Worm (Caenorhabditis elegans): ENCODE results near the gene sri-4.

Gene sri-4

ce11 chrV:706918-707317 is 41.2 kb upstream of the sri-4 start, which contains the start of gene srbc-38:
srbc-38 (plus strand) TSS chrV:707218.
- TF ChIP-seq jun-1 (tag; optimal IDR thresholded peaks at IDR 0.05) (no peak), xbp-1 (tag; optimal IDR thresholded peaks at IDR 0.05) (no peak), rnt-1 (tag; optimal IDR thresholded peaks at IDR 0.05) (no peak), ama-1 (optimal IDR thresholded peaks at IDR 0.05) (no peak), ets-5 (GFP tag; IDR thresholded peaks at IDR 0.05) (no peak), zag-1 (tag; optimal IDR thresholded peaks at IDR 0.05) (no peak), efl-3 (GFP tag; optimal IDR thresholded peaks at IDR 0.05) (no peak), dsc-1 (tag; optimal IDR thresholded peaks at IDR 0.05) (no peak), unc-86 (tag; optimal IDR thresholded peaks at IDR 0.05) (no peak), fkh-10 (GFP tag; optimal IDR thresholded peaks at IDR 0.05) (no peak), unc-30 (tag; optimal IDR thresholded peaks at IDR 0.05) (no peak), ceh-82 (tag; optimal IDR thresholded peaks at IDR 0.05) (no peak), mdl-1 (tag; optimal IDR thresholded peaks at IDR 0.05) (no peak), lin-15B (tag; optimal IDR thresholded peaks at IDR 0.05) (no peak), mab-9 (GFP tag; IDR thresholded peaks at IDR 0.05) (no peak)

- TF ChIP-seq egl-13 (tag; optimal IDR thresholded peaks at IDR 0.05) (no peak), unc-62 (GFP tag; optimal IDR thresholded peaks at IDR 0.05) (no peak), lin-15B (tag; optimal IDR thresholded peaks at IDR 0.05) (no peak), grh-1 (GFP tag; IDR thresholded peaks at IDR 0.05) (no peak), lin-13 (GFP tag; optimal IDR thresholded peaks at IDR 0.05) (no peak), sptf-1 (tag; optimal IDR thresholded peaks at IDR 0.05) (no peak), elt-2 (tag; optimal IDR thresholded peaks at IDR 0.05) (no peak), snu-23 (GFP tag; optimal IDR thresholded peaks at IDR 0.05) (no peak), hpl-2 (GFP tag; optimal IDR thresholded peaks at IDR 0.05) (no peak), zip-4 (GFP tag; optimal IDR thresholded peaks at IDR 0.05) (no peak), ztf-4 (tag; optimal IDR thresholded peaks at IDR 0.05) (no peak), lin-39 (tag; optimal IDR thresholded peaks at IDR 0.05) (no peak), nhr-77 (tag; optimal IDR thresholded peaks at IDR 0.05) (no peak), blmp-1 (tag; optimal IDR thresholded peaks at IDR 0.05) (no peak), lir-3 (tag; optimal IDR thresholded peaks at IDR 0.05; ENCODE audit: poor library complexity) (no peak), unc-98 (GFP tag; IDR thresholded peaks at IDR 0.05) (no peak), aly-2 (tag; optimal IDR thresholded peaks at IDR 0.05) (no peak), fkh-4 (tag; optimal IDR thresholded peaks at IDR 0.05; ENCODE audit: borderline replicate concordance) (no peak), dsc-1 (tag; optimal IDR thresholded peaks at IDR 0.05) (no peak)
Observed at ce11 chrV:708808-709207, 39.3 kb upstream of the sri-4 start, which contains the start of gene srbc-39. srbc-39 (plus strand) TSS chrV:709108.

ce11 chrV:712882-713281 is 35.3 kb upstream of the sri-4 start, which contains the start of gene cyp-33C11:
cyp-33C11 (minus strand) TSS chrV:712982.
- TF ChIP-seq nhr-12 (tag; optimal IDR thresholded peaks at IDR 0.05) (no peak), ets-5 (GFP tag; IDR thresholded peaks at IDR 0.05) (no peak), lir-3 (tag; optimal IDR thresholded peaks at IDR 0.05; ENCODE audit: poor library complexity) (no peak), dsc-1 (tag; optimal IDR thresholded peaks at IDR 0.05) (no peak), nhr-237 (tag; optimal IDR thresholded peaks at IDR 0.05) (no peak), fkh-4 (tag; optimal IDR thresholded peaks at IDR 0.05; ENCODE audit: borderline replicate concordance) (no peak), aly-2 (tag; optimal IDR thresholded peaks at IDR 0.05) (no peak), elt-2 (tag; optimal IDR thresholded peaks at IDR 0.05) (no peak), efl-1 (optimal IDR thresholded peaks at IDR 0.05) (no peak), efl-1 (GFP tag; optimal IDR thresholded peaks at IDR 0.05 in 1 of 2) (no peak), isw-1 (GFP tag; IDR thresholded peaks at IDR 0.05) (no peak), ceh-90 (tag; optimal IDR thresholded peaks at IDR 0.05) (no peak), lin-35 (GFP tag; optimal IDR thresholded peaks at IDR 0.05) (no peak), dpl-1 (GFP tag; optimal IDR thresholded peaks at IDR 0.05) (no peak), ceh-88 (GFP tag; IDR thresholded peaks at IDR 0.05) (no peak), ztf-4 (tag; optimal IDR thresholded peaks at IDR 0.05) (no peak), ces-1 (GFP tag; optimal IDR thresholded peaks at IDR 0.05) (no peak), zag-1 (tag; optimal IDR thresholded peaks at IDR 0.05) (no peak), lin-15B (tag; optimal IDR thresholded peaks at IDR 0.05) (no peak)
